Worm (Caenorhabditis elegans) whole organism, L3 larva: ENCODE data around the gene str-176.

Experiments
- ceh-82 ChIP-seq: fragments of 150-350 bp; optimal IDR thresholded peaks from 2 replicates; lab custom pipeline; 2014; ENCODE audit warnings: missing biosample characterization, missing genetic modification characterization
- fkh-2 ChIP-seq: fragments of 150-350 bp; optimal IDR thresholded peaks from 2 replicates; lab custom pipeline; 2014; ENCODE audit warnings: missing biosample characterization, missing genetic modification reagents, missing genetic modification characterization
- fos-1 ChIP-seq: fragments of 150-350 bp; optimal IDR thresholded peaks from 2 replicates; lab custom pipeline; 2014; ENCODE audit warnings: missing biosample characterization, missing genetic modification characterization
- nhr-11 ChIP-seq: fragments of 150-350 bp; optimal IDR thresholded peaks from 2 replicates; lab custom pipeline; 2014; ENCODE audit warnings: missing biosample characterization, missing genetic modification characterization
- nhr-25 ChIP-seq: sonication (generic microtip); optimal IDR thresholded peaks from 2 replicates; lab custom pipeline; 2017; ENCODE audit warnings: missing biosample characterization, missing genetic modification characterization
- nhr-28 ChIP-seq: fragments of 150-350 bp; optimal IDR thresholded peaks from 2 replicates; lab custom pipeline; 2014; ENCODE audit warnings: missing biosample characterization, missing genetic modification characterization
- nhr-76 ChIP-seq: fragments of 150-350 bp; sonication (generic microtip); optimal IDR thresholded peaks from 5 replicates; lab custom pipeline; 2014; ENCODE audit warnings: missing biosample characterization, missing genetic modification characterization
- snpc-4 ChIP-seq: fragments of 150-350 bp; optimal IDR thresholded peaks from 2 replicates; lab custom pipeline; 2014; ENCODE audit warnings: missing biosample characterization, missing genetic modification characterization
- tbx-2 ChIP-seq: sonication (generic microtip); optimal IDR thresholded peaks from 2 replicates; lab custom pipeline; 2016; ENCODE audit warnings: mild to moderate bottlenecking, missing genetic modification characterization, missing compliant biosample characterization
- unc-39 ChIP-seq: sonication (generic microtip); optimal IDR thresholded peaks from 4 replicates; lab custom pipeline; 2017; ENCODE audit warnings: missing biosample characterization, missing genetic modification characterization

DNA sequence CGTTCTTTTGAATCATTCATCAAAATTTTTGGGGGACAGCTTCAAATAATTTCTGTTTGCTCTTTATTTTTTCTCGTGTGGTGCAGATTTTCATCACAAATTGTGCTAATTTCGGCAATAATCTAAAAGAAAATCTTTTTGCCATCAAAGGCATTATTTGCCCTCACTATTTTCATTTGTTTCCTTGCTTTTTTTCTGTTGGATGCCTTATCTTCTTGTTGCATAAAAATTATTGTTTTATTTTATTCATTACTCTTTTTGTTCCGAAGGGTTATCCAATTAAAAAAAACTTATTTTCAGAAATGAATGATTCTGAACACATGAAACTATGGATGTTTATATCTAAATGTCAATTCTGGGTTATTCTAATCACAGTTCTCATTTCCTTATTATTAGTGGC, 16.7 kb downstream of the str-176 start, which contains the start of gene T01B11.1:
- TF ChIP-seq nhr-11 (tag; lab: Kevin White, UChicago) (no peak), nhr-28 (tag; lab: Kevin White, UChicago) (no peak), nhr-76 (no peak), tbx-2 (no peak), fos-1 (tag; lab: Kevin White, UChicago) (no peak), unc-39 (no peak), fkh-2 (tag; lab: Kevin White, UChicago) (no peak), snpc-4 (tag; lab: Kevin White, UChicago) (no peak), ceh-82 (no peak), nhr-25 (no peak)
